Worm (Caenorhabditis elegans) whole organism, L4 larva: ENCODE results near the gene acs-6.

Source experiments
- D1046.2 ChIP-seq: fragments of 200-800 bp; sonication (Bioruptor generic); IDR thresholded peaks from 2 replicates; pipeline ENCODE4 v1.3.6; 2022; ENCODE audit warnings: missing genetic modification characterization, missing compliant biosample characterization
- F10B5.3 ChIP-seq: sonication (generic microtip); optimal IDR thresholded peaks from 2 replicates; lab custom pipeline; 2016; ENCODE audit warnings: mild to moderate bottlenecking, missing genetic modification characterization, missing compliant biosample characterization
- Y48G9A.11 ChIP-seq: fragments of 200-800 bp; sonication (Bioruptor generic); IDR thresholded peaks from 2 replicates; pipeline ENCODE4 v1.3.6; 2022; ENCODE audit warnings: missing genetic modification reagents, missing genetic modification characterization, missing compliant biosample characterization
- ZK546.5 ChIP-seq, 2 experiments: sonication (generic microtip); optimal IDR thresholded peaks; 2 replicates each; lab custom pipeline; 2017; ENCODE audit warnings: missing biosample characterization in 2 of 2, missing genetic modification characterization in 2 of 2
- aha-1 ChIP-seq: fragments of 150-350 bp; peaks from one replicate; lab custom pipeline; 2014; ENCODE audit warnings: missing biosample characterization, missing genetic modification characterization
- arid-1 ChIP-seq: fragments of 200-800 bp; sonication (Bioruptor generic); conservative IDR thresholded peaks from 2 replicates; pipeline ENCODE4 v1.3.6; 2022; ENCODE audit warnings: missing genetic modification reagents, missing genetic modification characterization, missing compliant biosample characterization
- ces-1 ChIP-seq: fragments of 150-350 bp; sonication (generic microtip); optimal IDR thresholded peaks from 4 replicates; lab custom pipeline; 2014; ENCODE audit warnings: missing biosample characterization, missing genetic modification reagents, missing genetic modification characterization
- daf-12 ChIP-seq: fragments of 150-350 bp; optimal IDR thresholded peaks from 2 replicates; lab custom pipeline; 2014; ENCODE audit warnings: missing biosample characterization, missing genetic modification reagents, missing genetic modification characterization
- daf-8 ChIP-seq: fragments of 200-800 bp; sonication (Bioruptor generic); IDR thresholded peaks from 2 replicates; pipeline ENCODE4 v1.3.6; 2022; ENCODE audit warnings: missing genetic modification characterization, missing compliant biosample characterization
- dmd-6 ChIP-seq: fragments of 200-800 bp; sonication (Bioruptor generic); IDR thresholded peaks from 2 replicates; pipeline ENCODE4 v1.3.6; 2022; ENCODE audit warnings: missing genetic modification reagents, missing genetic modification characterization, missing compliant biosample characterization
- dmd-8 ChIP-seq: fragments of 200-800 bp; sonication (Bioruptor generic); IDR thresholded peaks from 2 replicates; pipeline ENCODE4 v1.3.6; 2022; ENCODE audit warnings: missing genetic modification characterization, missing compliant biosample characterization
- dmd-9 ChIP-seq: fragments of 200-800 bp; sonication (Bioruptor generic); IDR thresholded peaks from 2 replicates; pipeline ENCODE4 v1.3.6; 2022; ENCODE audit warnings: missing genetic modification reagents, missing genetic modification characterization, missing compliant biosample characterization
- duxl-1 ChIP-seq: sonication (generic microtip); optimal IDR thresholded peaks from 2 replicates; lab custom pipeline; 2016; ENCODE audit warnings: mild to moderate bottlenecking, missing genetic modification characterization, moderate library complexity, missing compliant biosample characterization; ENCODE audit not compliant: poor library complexity
- dve-1 ChIP-seq: sonication (generic microtip); optimal IDR thresholded peaks from 2 replicates; lab custom pipeline; 2017; ENCODE audit warnings: antibody characterized with exemption, mild to moderate bottlenecking, missing genetic modification characterization, missing compliant biosample characterization; ENCODE audit not compliant: insufficient read depth
- egl-27 ChIP-seq: sonication (generic microtip); optimal IDR thresholded peaks from 3 replicates; lab custom pipeline; 2017; ENCODE audit warnings: missing biosample characterization, missing genetic modification reagents, missing genetic modification characterization
- fkh-10 ChIP-seq: fragments of 150-350 bp; optimal IDR thresholded peaks from 2 replicates; lab custom pipeline; 2014; ENCODE audit warnings: missing biosample characterization, missing genetic modification reagents, missing genetic modification characterization
- hif-1 ChIP-seq, 2 experiments: sonication (generic microtip); optimal IDR thresholded peaks; 2 replicates each; lab custom pipeline; 2016 to 2017; ENCODE audit warnings: missing compliant biosample characterization in 2 of 2, missing genetic modification characterization in 2 of 2, missing genetic modification reagents in 2 of 2, missing genotype in 2 of 2, mild to moderate bottlenecking in 1 of 2
- hlh-11 ChIP-seq: fragments of 200-800 bp; sonication (Bioruptor generic); optimal IDR thresholded peaks from 2 replicates; lab custom pipeline; 2018; ENCODE audit warnings: mild to moderate bottlenecking, missing genetic modification characterization, missing compliant biosample characterization
- hlh-30 ChIP-seq: sonication (generic microtip); optimal IDR thresholded peaks from 2 replicates; lab custom pipeline; 2017; ENCODE audit warnings: antibody characterized with exemption, mild to moderate bottlenecking, missing genetic modification characterization, missing compliant biosample characterization; ENCODE audit not compliant: insufficient read depth
- hmg-1.1 ChIP-seq: fragments of 200-800 bp; sonication (Bioruptor generic); IDR thresholded peaks from 2 replicates; pipeline ENCODE4 v1.3.6; 2022; ENCODE audit warnings: missing genetic modification reagents, missing genetic modification characterization, missing compliant biosample characterization
- jun-1 ChIP-seq: fragments of 150-350 bp; optimal IDR thresholded peaks from 2 replicates; lab custom pipeline; 2014; ENCODE audit warnings: missing biosample characterization, missing genetic modification reagents, missing genetic modification characterization
- lin-1 ChIP-seq: fragments of 200-800 bp; sonication (Bioruptor generic); IDR thresholded peaks from 2 replicates; pipeline ENCODE4 v1.3.6; 2022; ENCODE audit warnings: missing genetic modification reagents, missing genetic modification characterization, missing compliant biosample characterization
- lin-13 ChIP-seq: fragments of 150-350 bp; optimal IDR thresholded peaks from 2 replicates; lab custom pipeline; 2014; ENCODE audit warnings: missing biosample characterization, missing genetic modification reagents, missing genetic modification characterization
- lin-38 ChIP-seq: fragments of 200-800 bp; sonication (Bioruptor generic); IDR thresholded peaks from 2 replicates; pipeline ENCODE4 v1.3.6; 2022; ENCODE audit warnings: missing genetic modification reagents, missing genetic modification characterization, missing compliant biosample characterization
- lsy-2 ChIP-seq, 2 experiments: fragments of 150-350 bp in 1 of 2; sonication (generic microtip) in 1 of 2; optimal IDR thresholded peaks; 2 replicates each; lab custom pipeline; 2014 to 2017; ENCODE audit warnings: missing biosample characterization in 2 of 2, missing genetic modification characterization in 2 of 2
- mdl-1 ChIP-seq, 2 experiments: fragments of 150-350 bp in 1 of 2; sonication (generic microtip) in 1 of 2; optimal IDR thresholded peaks; 2 replicates each; lab custom pipeline; 2014 to 2017; ENCODE audit warnings: missing biosample characterization in 2 of 2, missing genetic modification characterization in 2 of 2
- mep-1 ChIP-seq: fragments of 150-350 bp; sonication (generic microtip); optimal IDR thresholded peaks from 3 replicates; lab custom pipeline; 2014; ENCODE audit warnings: missing biosample characterization, missing genetic modification characterization
- mes-2 ChIP-seq: sonication (generic microtip); optimal IDR thresholded peaks from 2 replicates; lab custom pipeline; 2016; ENCODE audit warnings: missing genotype, mild to moderate bottlenecking, missing genetic modification characterization, missing compliant biosample characterization; ENCODE audit not compliant: poor library complexity, severe bottlenecking
- mxl-3 ChIP-seq: fragments of 200-800 bp; sonication (Bioruptor generic); optimal IDR thresholded peaks from 2 replicates; lab custom pipeline; 2018; ENCODE audit warnings: mild to moderate bottlenecking, missing genetic modification characterization, missing compliant biosample characterization
- nhr-10 ChIP-seq: fragments of 150-350 bp; optimal IDR thresholded peaks from 2 replicates; lab custom pipeline; 2014; ENCODE audit warnings: missing biosample characterization, missing genetic modification characterization
- nhr-11 ChIP-seq: fragments of 150-350 bp; optimal IDR thresholded peaks from 2 replicates; lab custom pipeline; 2014; ENCODE audit warnings: missing biosample characterization, missing genetic modification characterization
- nhr-28 ChIP-seq: fragments of 150-350 bp; optimal IDR thresholded peaks from 2 replicates; lab custom pipeline; 2014; ENCODE audit warnings: missing biosample characterization, missing genetic modification characterization
- nhr-42 ChIP-seq: fragments of 200-800 bp; sonication (Bioruptor generic); IDR thresholded peaks from 2 replicates; pipeline ENCODE4 v1.3.6; 2022; ENCODE audit warnings: missing genetic modification characterization, missing compliant biosample characterization
- snpc-1.2 ChIP-seq: fragments of 200-800 bp; sonication (Bioruptor generic); IDR thresholded peaks from 2 replicates; pipeline ENCODE4 v1.3.6; 2022; ENCODE audit warnings: missing genetic modification reagents, missing genetic modification characterization, missing compliant biosample characterization
- tra-1 ChIP-seq: fragments of 200-800 bp; sonication (Bioruptor generic); IDR thresholded peaks from 2 replicates; pipeline ENCODE4 v1.3.6; 2022; ENCODE audit warnings: missing genetic modification reagents, missing genetic modification characterization, missing compliant biosample characterization
- unc-39 ChIP-seq: sonication (generic microtip); optimal IDR thresholded peaks from 2 replicates; lab custom pipeline; 2017; ENCODE audit warnings: missing biosample characterization, missing genetic modification characterization
- unc-62 ChIP-seq, 3 experiments: fragments of 150-350 bp in 1 of 3; sonication (generic microtip); optimal IDR thresholded peaks in 2 of 3; peaks in 1 of 3; 1 replicate in 1 of 3; 2 replicates in 2 of 3; lab custom pipeline; 2014 to 2017; ENCODE audit warnings: missing biosample characterization in 3 of 3, missing genetic modification characterization in 3 of 3, missing genetic modification reagents in 3 of 3, missing genotype in 1 of 3
- vab-7 ChIP-seq: fragments of 200-800 bp; sonication (Bioruptor generic); IDR thresholded peaks from 2 replicates; pipeline ENCODE4 v1.3.6; 2022; ENCODE audit warnings: missing genetic modification reagents, missing genetic modification characterization, missing compliant biosample characterization
- zag-1 ChIP-seq: fragments of 150-350 bp; optimal IDR thresholded peaks from 2 replicates; lab custom pipeline; 2014; ENCODE audit warnings: missing biosample characterization, missing genetic modification characterization
- zfp-2 ChIP-seq: sonication (generic microtip); optimal IDR thresholded peaks from 2 replicates; lab custom pipeline; 2016; ENCODE audit warnings: mild to moderate bottlenecking, missing genetic modification characterization, missing compliant biosample characterization
- ztf-11 ChIP-seq: fragments of 150-350 bp; optimal IDR thresholded peaks from 2 replicates; lab custom pipeline; 2014; ENCODE audit warnings: missing biosample characterization, missing genetic modification characterization
- ztf-7 ChIP-seq: fragments of 150-350 bp; optimal IDR thresholded peaks from 2 replicates; lab custom pipeline; 2014; ENCODE audit warnings: missing biosample characterization, missing genetic modification characterization

The acs-6 gene

ce11 chrII:7100838-7101237 is 39.0 kb downstream of the acs-6 start, which contains the start of gene mmaa-1 (continued):
- TF ChIP-seq ztf-7, result no peak

- TF ChIP-seq nhr-11 (tag; lab: Kevin White, UChicago) (no peak), hlh-11 (tag; lab: Kevin White, UChicago) (peak; percentile 16), hif-1 (tag; optimal IDR thresholded peaks at IDR 0.05; lab: Kevin White, UChicago) (peak in 1 of 2 experiments; percentile 99), lsy-2 (tag; optimal IDR thresholded peaks at IDR 0.05; lab: Kevin White, UChicago) (peak in 1 of 2 experiments; percentile 47), daf-8 (no peak), nhr-28 (tag; lab: Kevin White, UChicago) (peak; percentile 25), hmg-1.1 (GFP tag; lab: Robert Waterston, UW) (peak; percentile 14; the same call in 1 of the 2 replicates), dmd-6 (GFP tag; lab: Robert Waterston, UW) (peak; percentile 41)
- TF ChIP-seq, all 104 proteins: peak for 6
These were observed 40.5 kb downstream of the acs-6 start for ce11 chrII:7102288-7102687.

ce11 chrII:7103111-7103510 is 41.3 kb downstream of the acs-6 start:
- TF ChIP-seq dmd-9 (GFP tag; lab: Robert Waterston, UW) (no peak), fkh-10 (GFP tag; lab: Kevin White, UChicago) (no peak), D1046.2 (no peak), duxl-1 (no peak), lsy-2 (tag; optimal IDR thresholded peaks at IDR 0.05; lab: Kevin White, UChicago) (no peak), tra-1 (GFP tag; lab: Robert Waterston, UW) (no peak), unc-62 (GFP tag; optimal IDR thresholded peaks at IDR 0.05 in 1 of 2; lab: Kevin White, UChicago) (peak in 1 of 2 experiments; percentile 93), unc-62 (tag; optimal IDR thresholded peaks at IDR 0.05; lab: Kevin White, UChicago) (no peak)

ce11 chrII:7104794-7105613 is 43.2 kb downstream of the acs-6 start, which contains the start of the genes farl-11 and rpl-33:
Gene farl-11 (minus strand): TSS chrII:7105035.
Gene rpl-33 (plus strand): TSS chrII:7105563.
- no peak for TF ChIP-seq snpc-1.2 (GFP tag; lab: Robert Waterston, UW)
- peak; percentile 70 for TF ChIP-seq nhr-28 (tag; lab: Kevin White, UChicago)
- TF ChIP-seq lin-1 (GFP tag; lab: Robert Waterston, UW), result no peak
- TF ChIP-seq lsy-2 (tag; optimal IDR thresholded peaks at IDR 0.05; lab: Kevin White, UChicago), result peak; percentile 95 to 99
- TF ChIP-seq dve-1 (tag; lab: Kevin White, UChicago), result peak; percentile 63
- no peak for TF ChIP-seq egl-27
- TF ChIP-seq D1046.2, result no peak
- peak; percentile 78 for TF ChIP-seq lin-13 (GFP tag; lab: Kevin White, UChicago)
- no peak for TF ChIP-seq unc-39 (tag; lab: Kevin White, UChicago)
- peak; percentile 70 for TF ChIP-seq zfp-2
- peak; percentile 39 for TF ChIP-seq jun-1 (tag; lab: Kevin White, UChicago)
- no peak for TF ChIP-seq ztf-11
- TF ChIP-seq lin-38, result peak; percentile 73
- TF ChIP-seq ces-1 (GFP tag; lab: Kevin White, UChicago), result peak; percentile 29
- TF ChIP-seq mxl-3 (GFP tag; lab: Kevin White, UChicago), result no peak
- TF ChIP-seq F10B5.3, result no peak
- TF ChIP-seq mep-1 (tag; lab: Kevin White, UChicago), result peak; percentile 82
- no peak for TF ChIP-seq nhr-10
- TF ChIP-seq ZK546.5 (tag; optimal IDR thresholded peaks at IDR 0.05; lab: Kevin White, UChicago), result peak; percentile 64 to 91
- peak; percentile 91 for TF ChIP-seq nhr-11 (tag; lab: Kevin White, UChicago)
- TF ChIP-seq daf-12 (tag; lab: Kevin White, UChicago), result no peak
- TF ChIP-seq hlh-30 (tag; lab: Kevin White, UChicago), result peak; percentile 75
- peak in 1 of 2 experiments; percentile 49 for TF ChIP-seq mdl-1 (tag; optimal IDR thresholded peaks at IDR 0.05; lab: Kevin White, UChicago)
- TF ChIP-seq nhr-42, result no peak
- TF ChIP-seq mes-2 (tag; lab: Kevin White, UChicago), result peak; percentile 89
- no peak for TF ChIP-seq duxl-1
- no peak for TF ChIP-seq dmd-8 (GFP tag; lab: Robert Waterston, UW)
- TF ChIP-seq Y48G9A.11 (GFP tag; lab: Robert Waterston, UW), result peak; percentile 99
- TF ChIP-seq vab-7, result no peak
- TF ChIP-seq aha-1 (tag; lab: Kevin White, UChicago), result peak; percentile 97
- TF ChIP-seq arid-1 (GFP tag; lab: Robert Waterston, UW), result peak; percentile 38; the same call in 1 of the 2 replicates
- no peak for TF ChIP-seq zag-1 (tag; lab: Kevin White, UChicago)
